Worm (Caenorhabditis elegans): ENCODE results near the gene srx-32.

srx-32 gene

ce11 chrV:810281-810862 is 10.2 kb downstream of the srx-32 start, which contains the start of gene R13D11.4 (continued):
- TF ChIP-seq fkh-4 (tag; optimal IDR thresholded peaks at IDR 0.05; ENCODE audit: borderline replicate concordance) (no peak), C16A3.4 (tag; optimal IDR thresholded peaks at IDR 0.05) (no peak), nhr-84 (tag; optimal IDR thresholded peaks at IDR 0.05) (no peak), dsc-1 (tag; optimal IDR thresholded peaks at IDR 0.05) (peak; percentile 46), xbp-1 (tag; optimal IDR thresholded peaks at IDR 0.05) (no peak), dpl-1 (GFP tag; optimal IDR thresholded peaks at IDR 0.05) (no peak), efl-1 (optimal IDR thresholded peaks at IDR 0.05) (peak in 1 of 2 experiments; percentile 2), efl-1 (GFP tag; optimal IDR thresholded peaks at IDR 0.05 in 1 of 2) (peak in 1 of 2 experiments; percentile 84)

- TF ChIP-seq elt-3 (tag; optimal IDR thresholded peaks at IDR 0.05) (no peak), vab-15 (tag; optimal IDR thresholded peaks at IDR 0.05) (no peak), egl-27 (tag; optimal IDR thresholded peaks at IDR 0.05) (no peak), nhr-84 (tag; optimal IDR thresholded peaks at IDR 0.05) (no peak), nhr-12 (tag; optimal IDR thresholded peaks at IDR 0.05) (no peak), ceh-82 (tag; optimal IDR thresholded peaks at IDR 0.05) (no peak), skn-1 (tag; optimal IDR thresholded peaks at IDR 0.05) (no peak), nhr-28 (tag; optimal IDR thresholded peaks at IDR 0.05) (no peak), nhr-11 (tag; optimal IDR thresholded peaks at IDR 0.05) (no peak), C16A3.4 (tag; optimal IDR thresholded peaks at IDR 0.05) (no peak), lin-35 (GFP tag; optimal IDR thresholded peaks at IDR 0.05) (no peak), snu-23 (GFP tag; optimal IDR thresholded peaks at IDR 0.05) (no peak), ztf-4 (tag; optimal IDR thresholded peaks at IDR 0.05) (no peak), ztf-11 (tag; optimal IDR thresholded peaks at IDR 0.05) (no peak), sup-37 (GFP tag; optimal IDR thresholded peaks at IDR 0.05) (no peak), pqm-1 (tag; optimal IDR thresholded peaks at IDR 0.05) (no peak)
Measured at ce11 chrV:808260-808659, 12.3 kb downstream of the srx-32 start.

ce11 chrV:804485-804884 is 16.0 kb downstream of the srx-32 start, which contains the start of gene nhr-270:
Gene nhr-270, minus strand, starts transcription at chrV:804741.
- no peak for TF ChIP-seq blmp-1 (tag; optimal IDR thresholded peaks at IDR 0.05)
- peak; percentile 41 for TF ChIP-seq nhr-85 (tag)
- peak; percentile 32 for TF ChIP-seq lin-14 (GFP tag; optimal IDR thresholded peaks at IDR 0.05)
- no peak for TF ChIP-seq zip-4 (GFP tag; optimal IDR thresholded peaks at IDR 0.05)

ce11 chrV:803472-803871 is 17.1 kb downstream of the srx-32 start:
- TF ChIP-seq unc-86 (tag; optimal IDR thresholded peaks at IDR 0.05) (no peak), nhr-11 (tag; optimal IDR thresholded peaks at IDR 0.05) (no peak), blmp-1 (tag; optimal IDR thresholded peaks at IDR 0.05) (no peak), pag-3 (tag; optimal IDR thresholded peaks at IDR 0.05; ENCODE audit: borderline replicate concordance, insufficient read depth) (no peak), unc-98 (GFP tag; IDR thresholded peaks at IDR 0.05) (no peak)

ce11 chrV:802726-803125 is 17.8 kb downstream of the srx-32 start:
- TF ChIP-seq ceh-8 (GFP tag; optimal IDR thresholded peaks at IDR 0.05) (no peak), ets-5 (GFP tag; IDR thresholded peaks at IDR 0.05) (no peak), irx-1 (tag; optimal IDR thresholded peaks at IDR 0.05) (no peak), nhr-85 (tag) (no peak), nhr-47 (tag; optimal IDR thresholded peaks at IDR 0.05) (no peak), lin-15B (tag; optimal IDR thresholded peaks at IDR 0.05) (no peak), elt-2 (tag; optimal IDR thresholded peaks at IDR 0.05) (no peak), unc-98 (GFP tag; IDR thresholded peaks at IDR 0.05) (no peak), lin-14 (GFP tag; optimal IDR thresholded peaks at IDR 0.05) (no peak), tbx-2 (tag; optimal IDR thresholded peaks at IDR 0.05) (no peak), vab-15 (tag; optimal IDR thresholded peaks at IDR 0.05) (no peak), mep-1 (tag; optimal IDR thresholded peaks at IDR 0.05) (no peak), mef-2 (tag; optimal IDR thresholded peaks at IDR 0.05) (no peak), nhr-84 (tag; optimal IDR thresholded peaks at IDR 0.05) (no peak), skn-1 (tag; optimal IDR thresholded peaks at IDR 0.05) (no peak), egl-27 (tag; optimal IDR thresholded peaks at IDR 0.05) (no peak), elt-3 (tag; optimal IDR thresholded peaks at IDR 0.05) (no peak), nhr-11 (tag; optimal IDR thresholded peaks at IDR 0.05) (no peak), swsn-7 (tag; optimal IDR thresholded peaks at IDR 0.05) (no peak), C16A3.4 (tag; optimal IDR thresholded peaks at IDR 0.05) (no peak)

Data from whole organism, L1 larva.